Fruit fly (Drosophila melanogaster): ENCODE results near the gene Clp.

Gene Clp

dm6 chr2L:867899-868605 lies 48.3 kb downstream of the Clp start, which contains the start of gene aru (continued):
- TF ChIP-seq CG32767 (GFP tag; IDR thresholded peaks at IDR 0.05) (0 out of 2 replicates have a peak, but pooled peaks have one; percentile 36), gcm (GFP tag; optimal IDR thresholded peaks at IDR 0.05) (peak; percentile 50), cas (GFP tag; IDR thresholded peaks at IDR 0.05) (no peak), tgo (GFP tag; IDR thresholded peaks at IDR 0.05) (no peak), exex (tag; optimal IDR thresholded peaks at IDR 0.05) (no peak), chinmo (GFP tag; IDR thresholded peaks at IDR 0.05; ENCODE audit: partially characterized antibody) (0 out of 4 replicates have a peak, but pooled peaks have one; percentile 60), TFAM (GFP tag; optimal IDR thresholded peaks at IDR 0.05) (no peak), Doc3 (GFP tag; IDR thresholded peaks at IDR 0.05; ENCODE audit: partially characterized antibody) (no peak), CG17802 (tag; optimal IDR thresholded peaks at IDR 0.05) (no peak), CG10959 (GFP tag; IDR thresholded peaks at IDR 0.05) (no peak), Stat92E (GFP tag; optimal IDR thresholded peaks at IDR 0.05) (no peak), CG3281 (GFP tag; optimal IDR thresholded peaks at IDR 0.05) (peak; percentile 42), CG4328 (GFP tag; optimal IDR thresholded peaks at IDR 0.05) (no peak), insv (GFP tag; optimal IDR thresholded peaks at IDR 0.05) (peak in 1 of 2 experiments; percentile 4), lilli (GFP tag; optimal IDR thresholded peaks at IDR 0.05) (no peak), hkb (optimal IDR thresholded peaks at IDR 0.05) (no peak), hkb (GFP tag; IDR thresholded peaks at IDR 0.05) (peak; percentile 74), ken (GFP tag; IDR thresholded peaks at IDR 0.05) (0 out of 3 replicates have a peak, but pooled peaks have one; percentile 5), Hr51 (GFP tag; optimal IDR thresholded peaks at IDR 0.05) (peak in 1 of 2 experiments; percentile 11), ATbp (GFP tag; optimal IDR thresholded peaks at IDR 0.05) (peak; percentile 41), dysf (GFP tag; IDR thresholded peaks at IDR 0.05) (peak; percentile 12; the same call in 1 of the 3 replicates), Ets97D (GFP tag; optimal IDR thresholded peaks at IDR 0.05) (no peak), en (GFP tag; optimal IDR thresholded peaks at IDR 0.05) (no peak), B-H2 (GFP tag; optimal IDR thresholded peaks at IDR 0.05) (peak; percentile 14), NK7.1 (GFP tag; optimal IDR thresholded peaks at IDR 0.05) (no peak), fd64A (GFP tag; optimal IDR thresholded peaks at IDR 0.05) (no peak), Sox100B (GFP tag; optimal IDR thresholded peaks at IDR 0.05) (peak; percentile 41), CG1792 (GFP tag; optimal IDR thresholded peaks at IDR 0.05) (no peak)

- TF ChIP-seq Med (GFP tag): peak; percentile 62
- TF ChIP-seq Ets65A (GFP tag): peak; percentile 76
- peak; percentile 65 for TF ChIP-seq sens (GFP tag)
- TF ChIP-seq CG6791 (GFP tag; IDR thresholded peaks at IDR 0.05; ENCODE audit: partially characterized antibody): 0 out of 3 replicates have a peak, but pooled peaks have one; percentile 9
- TF ChIP-seq ssp (GFP tag; IDR thresholded peaks at IDR 0.05): no peak
- TF ChIP-seq ERR (GFP tag; optimal IDR thresholded peaks at IDR 0.05): no peak
Measured at dm6 chr2L:868961-869360, 49.2 kb downstream of the Clp start.

- TF ChIP-seq dm (GFP tag; optimal IDR thresholded peaks at IDR 0.05) (peak; percentile 73), CG1603 (tag; optimal IDR thresholded peaks at IDR 0.05) (peak; percentile 34), CG15514 (GFP tag; optimal IDR thresholded peaks at IDR 0.05) (peak; percentile 6), MBD-R2 (GFP tag; IDR thresholded peaks at IDR 0.05) (peak; percentile 77), CG5180 (GFP tag; optimal IDR thresholded peaks at IDR 0.05) (no peak), MESR4 (GFP tag; optimal IDR thresholded peaks at IDR 0.05) (peak; percentile 84), CG6791 (GFP tag; IDR thresholded peaks at IDR 0.05; ENCODE audit: partially characterized antibody) (peak; percentile 53; the same call in 1 of the 3 replicates), nau (GFP tag; optimal IDR thresholded peaks at IDR 0.05) (no peak), scrt (GFP tag; optimal IDR thresholded peaks at IDR 0.05) (peak; percentile 57), CoRest (tag; optimal IDR thresholded peaks at IDR 0.05) (peak; percentile 0), nom (GFP tag; optimal IDR thresholded peaks at IDR 0.05) (no peak), CG32532 (GFP tag; IDR thresholded peaks at IDR 0.05) (0 out of 2 replicates have a peak, but pooled peaks have one; percentile 18), dpn (GFP tag; optimal IDR thresholded peaks at IDR 0.05) (peak in 1 of 2 experiments; percentile 31), jigr1 (GFP tag; IDR thresholded peaks at IDR 0.05) (no peak)
Measured at dm6 chr2L:869497-870040, 49.8 kb downstream of the Clp start, which contains the start of gene dbe. dbe (minus strand) TSS chr2L:869857.
